Fruit fly (Drosophila melanogaster): ENCODE measurements around the gene Ada.

The Ada gene

DNA sequence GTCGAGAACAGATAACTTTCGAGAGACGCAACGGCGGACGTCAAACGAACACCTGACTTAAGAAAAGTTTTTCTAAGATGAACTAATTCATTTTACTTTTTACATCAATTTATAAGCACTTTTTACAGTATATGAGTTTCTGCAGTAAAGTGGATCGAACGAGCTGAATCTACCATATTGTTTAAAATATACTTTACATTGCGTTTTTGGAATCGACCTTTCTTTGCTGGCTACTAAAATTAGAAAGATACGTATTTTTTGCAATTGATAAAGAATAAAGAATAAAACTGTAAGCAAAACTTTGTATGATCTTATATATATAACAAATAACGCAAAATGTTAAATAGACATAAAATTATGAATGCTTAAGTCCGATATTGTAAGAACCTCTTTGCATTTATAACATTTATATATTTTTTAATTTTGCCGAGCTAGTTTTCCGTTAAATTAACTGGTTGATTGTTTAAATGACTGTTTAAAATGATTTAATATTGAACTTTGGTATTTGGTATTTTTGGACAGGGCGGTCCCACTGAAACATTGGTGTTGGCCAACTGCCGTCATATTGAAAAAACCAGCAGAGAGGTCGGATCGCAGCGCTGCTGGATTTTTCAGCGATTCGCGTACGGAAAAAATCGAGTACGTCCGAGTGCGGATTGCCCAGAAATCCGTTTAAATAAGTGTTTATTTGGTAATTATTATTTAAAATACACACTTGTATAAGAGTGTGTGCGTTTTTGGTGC, 12.9 kb upstream of the Ada start, which contains the start of gene Kdm2 (continued):
- TF ChIP-seq CG10267 (tag; optimal IDR thresholded peaks at IDR 0.05) (peak; percentile 67), Meics (GFP tag; optimal IDR thresholded peaks at IDR 0.05) (no peak), lilli (GFP tag; optimal IDR thresholded peaks at IDR 0.05) (peak; percentile 7), Optix (GFP tag; IDR thresholded peaks at IDR 0.05) (no peak), CG5245 (GFP tag; optimal IDR thresholded peaks at IDR 0.05) (no peak), CG9817 (tag; optimal IDR thresholded peaks at IDR 0.05) (no peak), eyg (GFP tag; optimal IDR thresholded peaks at IDR 0.05) (no peak), ab (GFP tag; optimal IDR thresholded peaks at IDR 0.05) (no peak), Stat92E (GFP tag; optimal IDR thresholded peaks at IDR 0.05) (peak in 1 of 3 experiments; percentile 87), CTCF (GFP tag; optimal IDR thresholded peaks at IDR 0.05) (peak; percentile 56), CG18599 (GFP tag; optimal IDR thresholded peaks at IDR 0.05) (no peak), Atf6 (GFP tag; IDR thresholded peaks at IDR 0.05) (no peak), fd96Cb (tag; optimal IDR thresholded peaks at IDR 0.05) (no peak), ems (GFP tag; optimal IDR thresholded peaks at IDR 0.05) (no peak), CG2678 (tag; optimal IDR thresholded peaks at IDR 0.05) (peak; percentile 40), HHEX (GFP tag; optimal IDR thresholded peaks at IDR 0.05) (no peak), CG12659 (GFP tag; optimal IDR thresholded peaks at IDR 0.05) (peak; percentile 62), CG6689 (GFP tag; IDR thresholded peaks at IDR 0.05) (no peak), Dek (tag; optimal IDR thresholded peaks at IDR 0.05) (peak; percentile 57), shn (GFP tag; optimal IDR thresholded peaks at IDR 0.05) (no peak), HLHmδ (GFP tag; optimal IDR thresholded peaks at IDR 0.05) (peak; percentile 83), CG1603 (tag; optimal IDR thresholded peaks at IDR 0.05) (peak; percentile 50), CG3163 (GFP tag; optimal IDR thresholded peaks at IDR 0.05) (no peak), PHDP (tag; optimal IDR thresholded peaks at IDR 0.05) (no peak), Sox102F (GFP tag; optimal IDR thresholded peaks at IDR 0.05) (no peak), CG4820 (GFP tag; optimal IDR thresholded peaks at IDR 0.05) (no peak), Eip74EF (GFP tag; optimal IDR thresholded peaks at IDR 0.05) (no peak), CG4360 (GFP tag; IDR thresholded peaks at IDR 0.05) (no peak), Atf-2 (GFP tag; optimal IDR thresholded peaks at IDR 0.05) (no peak), CG9215 (GFP tag; IDR thresholded peaks at IDR 0.05) (no peak), CG10147 (GFP tag; optimal IDR thresholded peaks at IDR 0.05) (no peak), CG3847 (GFP tag; IDR thresholded peaks at IDR 0.05) (no peak), emc (GFP tag; optimal IDR thresholded peaks at IDR 0.05) (no peak), ind (GFP tag; optimal IDR thresholded peaks at IDR 0.05) (no peak), Doc3 (GFP tag; IDR thresholded peaks at IDR 0.05; ENCODE audit: partially characterized antibody) (no peak), br (optimal IDR thresholded peaks at IDR 0.05) (no peak), Aef1 (GFP tag; IDR thresholded peaks at IDR 0.05) (no peak), CG14860 (GFP tag; IDR thresholded peaks at IDR 0.05; ENCODE audit: partially characterized antibody) (no peak), CG4730 (GFP tag; IDR thresholded peaks at IDR 0.05) (no peak), Fer1 (GFP tag; optimal IDR thresholded peaks at IDR 0.05) (no peak), NfI (GFP tag; optimal IDR thresholded peaks at IDR 0.05) (peak; percentile 31), Oli (tag; optimal IDR thresholded peaks at IDR 0.05) (no peak), CG4282 (GFP tag; optimal IDR thresholded peaks at IDR 0.05) (no peak), Usf (GFP tag; optimal IDR thresholded peaks at IDR 0.05) (no peak), CG2889 (GFP tag; IDR thresholded peaks at IDR 0.05) (no peak), hb (GFP tag; IDR thresholded peaks at IDR 0.05; ENCODE audit: partially characterized antibody) (no peak), Antp (GFP tag; optimal IDR thresholded peaks at IDR 0.05) (no peak), eve (GFP tag; optimal IDR thresholded peaks at IDR 0.05) (no peak), danr (GFP tag; IDR thresholded peaks at IDR 0.05) (no peak), kni (GFP tag; optimal IDR thresholded peaks at IDR 0.05) (no peak)
